Worm (Caenorhabditis elegans) whole organism, early embryonic: ENCODE results near the gene ntl-4.
A peak's percentile ranks its signal among the peaks of the same experiment; 100 is the strongest.

ENCODE experiments used
- B0310.2 ChIP-seq: sonication (generic microtip); optimal IDR thresholded peaks from 2 replicates; lab custom pipeline; 2016; ENCODE audit warnings: mild to moderate bottlenecking, missing genetic modification characterization, missing compliant biosample characterization
- F13C5.2 ChIP-seq: sonication (generic microtip); optimal IDR thresholded peaks from 2 replicates; lab custom pipeline; 2017; ENCODE audit warnings: mild to moderate bottlenecking, missing genetic modification characterization, inconsistent platforms, missing compliant biosample characterization
- aly-1 ChIP-seq: sonication (generic microtip); optimal IDR thresholded peaks from 2 replicates; lab custom pipeline; 2016; ENCODE audit warnings: missing genetic modification characterization, missing compliant biosample characterization
- ama-1 ChIP-seq: fragments of 150-350 bp; optimal IDR thresholded peaks from 2 replicates; lab custom pipeline; 2014
- ceh-13 ChIP-seq: fragments of 200-800 bp; sonication (Bioruptor generic); optimal IDR thresholded peaks from 2 replicates; lab custom pipeline; 2018; ENCODE audit warnings: mild to moderate bottlenecking, missing genetic modification characterization, missing compliant biosample characterization
- ceh-36 ChIP-seq: sonication (generic microtip); optimal IDR thresholded peaks from 2 replicates; lab custom pipeline; 2016; ENCODE audit warnings: missing genetic modification characterization, inconsistent platforms, missing compliant biosample characterization
- ets-7 ChIP-seq: sonication (generic microtip); optimal IDR thresholded peaks from 2 replicates; lab custom pipeline; 2016; ENCODE audit warnings: missing genotype, missing genetic modification characterization, missing compliant biosample characterization
- flt-1 ChIP-seq: fragments of 200-800 bp; sonication (Bioruptor generic); IDR thresholded peaks from 2 replicates; pipeline ENCODE4 v1.3.6; 2022; ENCODE audit warnings: missing genetic modification characterization, missing compliant biosample characterization
- hmbx-1 ChIP-seq: sonication (generic microtip); optimal IDR thresholded peaks from 2 replicates; lab custom pipeline; 2016; ENCODE audit warnings: mild to moderate bottlenecking, missing genetic modification characterization, missing compliant biosample characterization
- hmg-4 ChIP-seq: fragments of 200-800 bp; sonication (Bioruptor generic); optimal IDR thresholded peaks from 2 replicates; lab custom pipeline; 2018; ENCODE audit warnings: mild to moderate bottlenecking, missing genetic modification characterization, missing compliant biosample characterization
- hnd-1 ChIP-seq: sonication (generic microtip); optimal IDR thresholded peaks from 2 replicates; lab custom pipeline; 2016; ENCODE audit warnings: missing genetic modification characterization, missing compliant biosample characterization
- pes-1 ChIP-seq: fragments of 200-800 bp; sonication (Bioruptor generic); IDR thresholded peaks from 2 replicates; pipeline ENCODE4 v1.3.6; 2022; ENCODE audit warnings: missing genetic modification reagents, missing genetic modification characterization, missing compliant biosample characterization
- scrt-1 ChIP-seq: fragments of 200-800 bp; sonication (Bioruptor generic); IDR thresholded peaks from 2 replicates; pipeline ENCODE4 v1.3.6; 2022; ENCODE audit warnings: missing genetic modification characterization, missing compliant biosample characterization
- sea-1 ChIP-seq: fragments of 200-800 bp; sonication (Bioruptor generic); conservative IDR thresholded peaks from 2 replicates; pipeline ENCODE4 v1.3.6; 2022; ENCODE audit warnings: missing genetic modification characterization, missing compliant biosample characterization
- tbx-11 ChIP-seq: fragments of 200-800 bp; sonication (Bioruptor generic); IDR thresholded peaks from 2 replicates; pipeline ENCODE4 v1.3.6; 2022; ENCODE audit warnings: missing genetic modification characterization, missing compliant biosample characterization
- tbx-37 ChIP-seq: fragments of 200-800 bp; sonication (Bioruptor generic); conservative IDR thresholded peaks from 2 replicates; pipeline ENCODE4 v1.3.6; 2022; ENCODE audit warnings: missing genetic modification reagents, missing genetic modification characterization, missing compliant biosample characterization
- tra-4 ChIP-seq: sonication (generic microtip); optimal IDR thresholded peaks from 2 replicates; lab custom pipeline; 2017; ENCODE audit warnings: missing genetic modification characterization, missing compliant biosample characterization

The ntl-4 gene

ce11 chrIV:7943272-7943671 is 32.9 kb downstream of the ntl-4 start:
- TF ChIP-seq hmg-4: no peak
- TF ChIP-seq flt-1 (GFP tag; lab: Robert Waterston, UW): no peak
- no peak for TF ChIP-seq aly-1 (tag; lab: Kevin White, UChicago)
- TF ChIP-seq hmbx-1: no peak

ce11 chrIV:7946457-7946856 is 36.1 kb downstream of the ntl-4 start, which contains the start of gene czw-1:
Gene czw-1, minus strand, starts transcription at chrIV:7946825.
- TF ChIP-seq pes-1 (GFP tag; lab: Robert Waterston, UW) (no peak), hmg-4 (no peak), aly-1 (tag; lab: Kevin White, UChicago) (no peak), tbx-37 (GFP tag; lab: Robert Waterston, UW) (no peak), B0310.2 (tag; lab: Kevin White, UChicago) (no peak), ama-1 (no peak), F13C5.2 (tag; lab: Kevin White, UChicago) (no peak), ets-7 (tag; lab: Kevin White, UChicago) (no peak), tbx-11 (GFP tag; lab: Robert Waterston, UW) (no peak), ceh-36 (no peak), tra-4 (tag; lab: Kevin White, UChicago) (no peak), flt-1 (GFP tag; lab: Robert Waterston, UW) (no peak)

- peak; percentile 44 for TF ChIP-seq F13C5.2 (tag; lab: Kevin White, UChicago)
- peak; percentile 54; the same call in 1 of the 2 replicates for TF ChIP-seq tbx-37 (GFP tag; lab: Robert Waterston, UW)
- TF ChIP-seq sea-1 (GFP tag; lab: Robert Waterston, UW): 0 out of 2 replicates have a peak, but pooled peaks have one; percentile 37
- TF ChIP-seq hmg-4: peak; percentile 40
- 0 out of 2 replicates have a peak, but pooled peaks have one; percentile 57 for TF ChIP-seq scrt-1
- TF ChIP-seq flt-1 (GFP tag; lab: Robert Waterston, UW): peak; percentile 30; the same call in 1 of the 2 replicates
- TF ChIP-seq pes-1 (GFP tag; lab: Robert Waterston, UW): peak; percentile 77
- peak; percentile 50; the same call in 1 of the 2 replicates for TF ChIP-seq tbx-11 (GFP tag; lab: Robert Waterston, UW)
These were observed 36.6 kb downstream of the ntl-4 start, which contains the start of gene F20D12.12 for ce11 chrIV:7946899-7947499. Gene F20D12.12, plus strand, starts transcription at chrIV:7947440.

- TF ChIP-seq pes-1 (GFP tag; lab: Robert Waterston, UW) (peak; percentile 79), sea-1 (GFP tag; lab: Robert Waterston, UW) (peak; percentile 78), tbx-37 (GFP tag; lab: Robert Waterston, UW) (peak; percentile 72), scrt-1 (0 out of 2 replicates have a peak, but pooled peaks have one; percentile 37)
These were observed 37.9 kb downstream of the ntl-4 start, which contains the start of gene mcm-3AP for ce11 chrIV:7948290-7948689. Gene mcm-3AP, plus strand, starts transcription at chrIV:7948672.

ce11 chrIV:7954006-7954405 is 43.6 kb downstream of the ntl-4 start:
- no peak for TF ChIP-seq hnd-1 (tag; lab: Kevin White, UChicago)
- no peak for TF ChIP-seq flt-1 (GFP tag; lab: Robert Waterston, UW)
- TF ChIP-seq aly-1 (tag; lab: Kevin White, UChicago): no peak
- no peak for TF ChIP-seq tbx-37 (GFP tag; lab: Robert Waterston, UW)

- TF ChIP-seq ama-1: no peak
These were observed 45.5 kb downstream of the ntl-4 start, which contains the start of gene ceh-19 for ce11 chrIV:7955849-7956248. Gene ceh-19, minus strand, starts transcription at chrIV:7955949.

ce11 chrIV:7956643-7957317 is 46.4 kb downstream of the ntl-4 start, which contains the start of gene csr-1:
Gene csr-1, plus strand, starts transcription at chrIV:7957267.
- TF ChIP-seq sea-1 (GFP tag; lab: Robert Waterston, UW) (no peak), B0310.2 (tag; lab: Kevin White, UChicago) (no peak), tbx-11 (GFP tag; lab: Robert Waterston, UW) (no peak), ama-1 (no peak), tbx-37 (GFP tag; lab: Robert Waterston, UW) (no peak), tra-4 (tag; lab: Kevin White, UChicago) (no peak), ceh-13 (GFP tag; lab: Kevin White, UChicago) (no peak), hnd-1 (tag; lab: Kevin White, UChicago) (no peak), hmg-4 (no peak), ets-7 (tag; lab: Kevin White, UChicago) (no peak), hmbx-1 (no peak), F13C5.2 (tag; lab: Kevin White, UChicago) (no peak), scrt-1 (no peak), pes-1 (GFP tag; lab: Robert Waterston, UW) (no peak), ceh-36 (no peak), flt-1 (GFP tag; lab: Robert Waterston, UW) (no peak)

- TF ChIP-seq hnd-1 (tag; lab: Kevin White, UChicago) (no peak), F13C5.2 (tag; lab: Kevin White, UChicago) (no peak), tra-4 (tag; lab: Kevin White, UChicago) (no peak), tbx-11 (GFP tag; lab: Robert Waterston, UW) (no peak)
These were observed 47.1 kb downstream of the ntl-4 start, which contains the start of gene frpr-10 for ce11 chrIV:7957504-7957903. Gene frpr-10, plus strand, starts transcription at chrIV:7957804.
